Fruit fly (Drosophila melanogaster): ENCODE measurements around the gene ppk16.

- TF ChIP-seq repo (GFP tag; optimal IDR thresholded peaks at IDR 0.05) (no peak), jing (GFP tag; optimal IDR thresholded peaks at IDR 0.05) (no peak), unc-4 (GFP tag; IDR thresholded peaks at IDR 0.05; ENCODE audit: partially characterized antibody) (no peak), pan (optimal IDR thresholded peaks at IDR 0.05) (no peak), pan (GFP tag; optimal IDR thresholded peaks at IDR 0.05 in 1 of 2, IDR thresholded peaks at IDR 0.05 in 1 of 2) (no peak), Hsf (GFP tag; optimal IDR thresholded peaks at IDR 0.05) (no peak), bab2 (GFP tag; optimal IDR thresholded peaks at IDR 0.05) (no peak), Awh (GFP tag; IDR thresholded peaks at IDR 0.05) (no peak), CG1792 (GFP tag; optimal IDR thresholded peaks at IDR 0.05) (no peak), prd (optimal IDR thresholded peaks at IDR 0.05) (no peak), prd (GFP tag; IDR thresholded peaks at IDR 0.05) (no peak)
Observed at dm6 chr2L:9746236-9747225, 28.3 kb downstream of the ppk16 start, which contains the start of gene Nckx30C.
